Fruit fly (Drosophila melanogaster) whole organism, wandering third instar larva: ENCODE results near the gene Rim.

Experiments
- Abd-B ChIP-seq: fragments of >200 bp; optimal IDR thresholded peaks from 2 replicates; lab custom pipeline; 2017; ENCODE audit warnings: missing biosample characterization, missing genetic modification characterization
- CG32264 ChIP-seq: fragments of 200-800 bp; sonication (Bioruptor generic); optimal IDR thresholded peaks from 2 replicates; lab custom pipeline; 2016; ENCODE audit warnings: missing biosample characterization, missing genetic modification characterization
- CG9705 ChIP-seq: fragments of 200-800 bp; sonication (Bioruptor generic); optimal IDR thresholded peaks from 2 replicates; lab custom pipeline; 2018; ENCODE audit warnings: missing biosample characterization, mild to moderate bottlenecking, missing genetic modification characterization
- Dfd ChIP-seq: fragments of >200 bp; optimal IDR thresholded peaks from 2 replicates; lab custom pipeline; 2017; ENCODE audit warnings: missing biosample characterization, missing genetic modification characterization
- Dif ChIP-seq: fragments of 200-275, 200-300 bp; sonication (Bioruptor generic); optimal IDR thresholded peaks from 2 replicates; lab custom pipeline; 2018; ENCODE audit warnings: missing biosample characterization, missing genetic modification characterization; ENCODE audit not compliant: partially characterized antibody
- GATAd ChIP-seq: sonication (Bioruptor generic); optimal IDR thresholded peaks from 2 replicates; lab custom pipeline; 2016; ENCODE audit warnings: missing biosample characterization, missing genetic modification characterization
- HLH106 ChIP-seq: fragments of 200-800 bp; optimal IDR thresholded peaks from 3 replicates; lab custom pipeline; 2019; ENCODE audit warnings: missing biosample characterization, mild to moderate bottlenecking, missing genetic modification characterization, moderate library complexity
- Hnf4 ChIP-seq: fragments of 200-800 bp; sonication (Bioruptor generic); optimal IDR thresholded peaks from 2 replicates; lab custom pipeline; 2016; ENCODE audit warnings: missing biosample characterization, mild to moderate bottlenecking, missing genetic modification characterization
- Hr78 ChIP-seq: fragments of >200 bp; optimal IDR thresholded peaks from 2 replicates; lab custom pipeline; 2017; ENCODE audit warnings: missing biosample characterization, missing genetic modification characterization
- Hr83 ChIP-seq: fragments of 200-300 bp; sonication (Bioruptor generic); optimal IDR thresholded peaks from 2 replicates; lab custom pipeline; 2016; ENCODE audit warnings: missing biosample characterization, mild to moderate bottlenecking, missing genetic modification characterization, moderate library complexity; ENCODE audit not compliant: poor library complexity, severe bottlenecking
- Jra ChIP-seq: sonication (Bioruptor generic); optimal IDR thresholded peaks from 2 replicates; lab custom pipeline; 2016; ENCODE audit warnings: missing biosample characterization, missing genetic modification characterization
- Mio ChIP-seq: sonication (Bioruptor generic); optimal IDR thresholded peaks from 2 replicates; lab custom pipeline; 2016; ENCODE audit warnings: missing biosample characterization, missing genetic modification characterization
- Myc ChIP-seq: fragments of >200 bp; optimal IDR thresholded peaks from 2 replicates; lab custom pipeline; 2017
- N ChIP-seq: fragments of >200 bp; optimal IDR thresholded peaks from 2 replicates; lab custom pipeline; 2018; ENCODE audit warnings: missing biosample characterization, missing external identifiers, missing genetic modification characterization
- OdsH ChIP-seq: fragments of 200-800 bp; sonication (Bioruptor generic); optimal IDR thresholded peaks from 2 replicates; lab custom pipeline; 2016; ENCODE audit warnings: missing biosample characterization, mild to moderate bottlenecking, missing genetic modification characterization
- Rel ChIP-seq, 2 experiments: fragments of 200-800 bp; sonication (Bioruptor generic) in 1 of 2; optimal IDR thresholded peaks; 2 replicates in 1 of 2; 3 replicates in 1 of 2; lab custom pipeline; 2016 to 2019; ENCODE audit warnings: mild to moderate bottlenecking in 2 of 2, missing biosample characterization in 2 of 2, missing genetic modification characterization in 2 of 2, moderate library complexity in 1 of 2
- Sp1 ChIP-seq: fragments of 200-800 bp; sonication (Bioruptor generic); optimal IDR thresholded peaks from 3 replicates; lab custom pipeline; 2019; ENCODE audit warnings: missing biosample characterization, mild to moderate bottlenecking, missing genetic modification characterization, moderate library complexity
- Vsx2 ChIP-seq: fragments of 200-300, 225-300 bp; sonication (Bioruptor generic); optimal IDR thresholded peaks from 2 replicates; lab custom pipeline; 2018; ENCODE audit warnings: missing biosample characterization, missing genetic modification characterization; ENCODE audit not compliant: partially characterized antibody
- br ChIP-seq: fragments of 200-800 bp; sonication (Bioruptor generic); optimal IDR thresholded peaks from 2 replicates; lab custom pipeline; 2016; ENCODE audit warnings: missing biosample characterization, missing genetic modification characterization
- brk ChIP-seq: fragments of 200-800 bp; sonication (Bioruptor generic); optimal IDR thresholded peaks from 2 replicates; lab custom pipeline; 2016; ENCODE audit warnings: missing biosample characterization, mild to moderate bottlenecking, missing genetic modification characterization
- dl ChIP-seq, 2 experiments: fragments of 175-275, 200-275 bp in 1 of 2; fragments of 200-275 bp in 1 of 2; sonication (Bioruptor generic); optimal IDR thresholded peaks; lab custom pipeline; 2018; ENCODE audit warnings: mild to moderate bottlenecking in 2 of 2, missing biosample characterization in 2 of 2, missing genetic modification characterization in 2 of 2, moderate library complexity in 2 of 2; ENCODE audit not compliant: partially characterized antibody in 2 of 2, insufficient read depth in 1 of 2
- dmrt93B ChIP-seq: fragments of 200-800 bp; sonication (Bioruptor generic); optimal IDR thresholded peaks from 2 replicates; lab custom pipeline; 2018; ENCODE audit warnings: missing biosample characterization, mild to moderate bottlenecking, missing genetic modification characterization
- ey ChIP-seq: fragments of 200-800 bp; sonication (Bioruptor generic); optimal IDR thresholded peaks from 2 replicates; lab custom pipeline; 2016; ENCODE audit warnings: missing biosample characterization, missing genetic modification characterization
- foxo ChIP-seq, 2 experiments: fragments of 200-800 bp; sonication (Bioruptor generic); optimal IDR thresholded peaks; 2 replicates in 1 of 2; 3 replicates in 1 of 2; lab custom pipeline; 2016 to 2017; ENCODE audit warnings: missing biosample characterization in 2 of 2, missing genetic modification characterization in 2 of 2
- fru ChIP-seq: fragments of 200-800 bp; sonication (Bioruptor generic); optimal IDR thresholded peaks from 3 replicates; lab custom pipeline; 2016; ENCODE audit warnings: missing biosample characterization, mild to moderate bottlenecking, missing genetic modification characterization
- h ChIP-seq: fragments of 200-800 bp; sonication (Bioruptor generic); optimal IDR thresholded peaks from 3 replicates; lab custom pipeline; 2016; ENCODE audit warnings: missing biosample characterization, mild to moderate bottlenecking, missing genetic modification characterization
- jim ChIP-seq: fragments of 175-275, 200-325 bp; sonication (Bioruptor generic); optimal IDR thresholded peaks from 2 replicates; lab custom pipeline; 2016; ENCODE audit warnings: missing biosample characterization, mild to moderate bottlenecking, missing genetic modification characterization
- lola ChIP-seq: fragments of >200 bp; optimal IDR thresholded peaks from 2 replicates; lab custom pipeline; 2017; ENCODE audit warnings: missing biosample characterization, missing genetic modification characterization
- psq ChIP-seq: fragments of 200-800 bp; sonication (Bioruptor generic); optimal IDR thresholded peaks from 3 replicates; lab custom pipeline; 2017; ENCODE audit warnings: missing biosample characterization, mild to moderate bottlenecking, missing genetic modification characterization, moderate library complexity
- rgr ChIP-seq: fragments of 200-800 bp; sonication (Bioruptor generic); optimal IDR thresholded peaks from 3 replicates; lab custom pipeline; 2016; ENCODE audit warnings: missing biosample characterization, mild to moderate bottlenecking, missing genetic modification characterization
- sage ChIP-seq: fragments of 200-800 bp; sonication (Bioruptor generic); optimal IDR thresholded peaks from 2 replicates; lab custom pipeline; 2016; ENCODE audit warnings: missing biosample characterization, mild to moderate bottlenecking, missing genetic modification characterization
- tai ChIP-seq: sonication (Bioruptor generic); optimal IDR thresholded peaks from 2 replicates; lab custom pipeline; 2016; ENCODE audit warnings: missing biosample characterization, missing genetic modification characterization
- usp ChIP-seq: fragments of >200 bp; optimal IDR thresholded peaks from 2 replicates; lab custom pipeline; 2017; ENCODE audit warnings: missing biosample characterization, missing genetic modification characterization
- woc ChIP-seq: sonication (Bioruptor generic); optimal IDR thresholded peaks from 2 replicates; lab custom pipeline; 2016; ENCODE audit warnings: missing biosample characterization, mild to moderate bottlenecking, missing genetic modification characterization

Rim gene

dm6 chr3R:17938713-17939112 lies 22.3 kb upstream of the Rim start:
- TF ChIP-seq foxo (GFP tag; optimal IDR thresholded peaks at IDR 0.05; lab: Kevin White, UChicago) (no peak), rgr (GFP tag; lab: Kevin White, UChicago) (no peak), Dfd (GFP tag; lab: Kevin White, UChicago) (no peak), jim (GFP tag; lab: Kevin White, UChicago) (no peak), lola (GFP tag; lab: Kevin White, UChicago) (no peak), Jra (GFP tag; lab: Kevin White, UChicago) (no peak), Hr78 (GFP tag; lab: Kevin White, UChicago) (no peak), Vsx2 (no peak), Hr83 (GFP tag; lab: Kevin White, UChicago) (no peak), usp (GFP tag; lab: Kevin White, UChicago) (no peak), GATAd (no peak), brk (GFP tag; lab: Kevin White, UChicago) (no peak), psq (no peak), sage (GFP tag; lab: Kevin White, UChicago) (no peak), CG32264 (GFP tag; lab: Kevin White, UChicago) (no peak), dmrt93B (GFP tag; lab: Kevin White, UChicago) (no peak), Sp1 (no peak), Myc (lab: Kevin White, UChicago) (no peak), Rel (GFP tag; optimal IDR thresholded peaks at IDR 0.05; lab: Kevin White, UChicago) (no peak), Rel (tag; optimal IDR thresholded peaks at IDR 0.05; lab: Kevin White, UChicago) (no peak)
- TF ChIP-seq, all 38 proteins: peak for 0

- TF ChIP-seq OdsH (GFP tag; lab: Kevin White, UChicago): no peak
- TF ChIP-seq Hr83 (GFP tag; lab: Kevin White, UChicago): no peak
- TF ChIP-seq foxo (GFP tag; optimal IDR thresholded peaks at IDR 0.05; lab: Kevin White, UChicago): no peak
- TF ChIP-seq brk (GFP tag; lab: Kevin White, UChicago): no peak
- no peak for TF ChIP-seq fru (GFP tag; lab: Kevin White, UChicago)
- no peak for TF ChIP-seq ey
- TF ChIP-seq Sp1: no peak
- no peak for TF ChIP-seq dl (GFP tag; optimal IDR thresholded peaks at IDR 0.05; lab: Kevin White, UChicago; ENCODE audit: insufficient read depth in 1 of 2, partially characterized antibody in 2 of 2)
- no peak for TF ChIP-seq Myc (lab: Kevin White, UChicago)
- TF ChIP-seq lola (GFP tag; lab: Kevin White, UChicago): no peak
- TF ChIP-seq Dfd (GFP tag; lab: Kevin White, UChicago): no peak
- no peak for TF ChIP-seq tai (GFP tag; lab: Kevin White, UChicago)
- TF ChIP-seq GATAd: no peak
- TF ChIP-seq Hnf4: no peak
- no peak for TF ChIP-seq br (GFP tag; lab: Kevin White, UChicago)
- TF ChIP-seq woc (GFP tag; lab: Kevin White, UChicago): no peak
- TF ChIP-seq Hr78 (GFP tag; lab: Kevin White, UChicago): no peak
- TF ChIP-seq CG9705: no peak
- no peak for TF ChIP-seq Abd-B (GFP tag; lab: Kevin White, UChicago)
- no peak for TF ChIP-seq Jra (GFP tag; lab: Kevin White, UChicago)
- TF ChIP-seq, all 38 proteins: peak for 0
These were observed 18.4 kb upstream of the Rim start for dm6 chr3R:17934752-17935151.

- TF ChIP-seq Vsx2 (no peak), CG32264 (GFP tag; lab: Kevin White, UChicago) (no peak), HLH106 (no peak), Hr83 (GFP tag; lab: Kevin White, UChicago) (no peak), Mio (GFP tag; lab: Kevin White, UChicago) (no peak), OdsH (GFP tag; lab: Kevin White, UChicago) (no peak), fru (GFP tag; lab: Kevin White, UChicago) (no peak), CG9705 (no peak), dmrt93B (GFP tag; lab: Kevin White, UChicago) (no peak), N (no peak), rgr (GFP tag; lab: Kevin White, UChicago) (no peak), ey (no peak), tai (GFP tag; lab: Kevin White, UChicago) (no peak), lola (GFP tag; lab: Kevin White, UChicago) (no peak), h (GFP tag; lab: Kevin White, UChicago) (no peak), usp (GFP tag; lab: Kevin White, UChicago) (no peak), Dif (GFP tag; lab: Kevin White, UChicago) (no peak), foxo (GFP tag; optimal IDR thresholded peaks at IDR 0.05; lab: Kevin White, UChicago) (no peak)
These were observed 16.3 kb upstream of the Rim start for dm6 chr3R:17932617-17933203.
